Fruit fly (Drosophila melanogaster): ENCODE data around the gene CG10116.
A peak's percentile ranks its signal among the peaks of the same experiment; 100 is the strongest.

DNA sequence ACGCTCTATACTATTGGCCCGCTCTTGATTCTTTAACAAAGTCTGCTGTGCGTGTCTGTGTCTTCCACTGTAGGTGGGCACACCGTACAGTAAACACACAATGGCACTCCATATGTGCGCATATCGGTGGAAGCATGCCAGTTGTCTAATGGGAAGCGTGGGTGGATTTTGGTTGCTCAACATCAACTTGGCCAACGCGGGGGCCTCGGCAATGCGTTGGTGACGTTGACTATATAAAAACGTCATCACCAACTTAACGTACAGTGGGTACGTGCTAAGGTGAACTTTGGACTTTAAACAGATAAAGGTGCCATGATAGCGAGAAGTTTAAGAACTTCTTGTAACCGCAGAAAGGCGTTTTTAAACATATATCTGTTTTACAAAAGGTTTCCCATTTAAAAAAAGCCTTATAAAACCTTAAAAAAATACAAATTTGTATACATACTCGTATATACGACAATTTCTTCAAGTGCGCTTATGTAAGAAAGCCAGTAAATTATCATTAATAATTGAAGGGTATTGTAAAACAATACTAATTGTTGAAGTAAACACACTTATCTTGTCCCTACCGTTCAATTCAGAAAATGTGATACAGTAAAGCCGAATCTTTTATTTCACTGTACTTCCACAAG, 22.7 kb upstream of the CG10116 start:
- no peak for TF ChIP-seq dsf (GFP tag; optimal IDR thresholded peaks at IDR 0.05; ENCODE audit: borderline replicate concordance)
- TF ChIP-seq psq (GFP tag; optimal IDR thresholded peaks at IDR 0.05) = peak; percentile 27
- peak; percentile 25 for TF ChIP-seq brk (GFP tag; optimal IDR thresholded peaks at IDR 0.05)
- TF ChIP-seq usp (GFP tag; optimal IDR thresholded peaks at IDR 0.05) = no peak
- TF ChIP-seq dl (GFP tag; optimal IDR thresholded peaks at IDR 0.05; ENCODE audit: insufficient read depth in 1 of 2, partially characterized antibody in 2 of 2) = no peak
- TF ChIP-seq OdsH (GFP tag; optimal IDR thresholded peaks at IDR 0.05) = no peak
- TF ChIP-seq br (GFP tag; optimal IDR thresholded peaks at IDR 0.05) = peak; percentile 15
- TF ChIP-seq GATAd (GFP tag; optimal IDR thresholded peaks at IDR 0.05) = no peak
- no peak for TF ChIP-seq sage (GFP tag; optimal IDR thresholded peaks at IDR 0.05)
- no peak for TF ChIP-seq Rel (GFP tag; optimal IDR thresholded peaks at IDR 0.05)
- TF ChIP-seq Rel (tag; optimal IDR thresholded peaks at IDR 0.05) = no peak
- peak in 1 of 2 experiments; percentile 63 for TF ChIP-seq foxo (GFP tag; optimal IDR thresholded peaks at IDR 0.05)
- TF ChIP-seq CrebA (GFP tag; optimal IDR thresholded peaks at IDR 0.05; ENCODE audit: borderline replicate concordance) = no peak

Data from whole organism, wandering third instar larva.